Worm (Caenorhabditis elegans): Measurements from ENCODE around the gene rps-13.

The rps-13 gene

DNA sequence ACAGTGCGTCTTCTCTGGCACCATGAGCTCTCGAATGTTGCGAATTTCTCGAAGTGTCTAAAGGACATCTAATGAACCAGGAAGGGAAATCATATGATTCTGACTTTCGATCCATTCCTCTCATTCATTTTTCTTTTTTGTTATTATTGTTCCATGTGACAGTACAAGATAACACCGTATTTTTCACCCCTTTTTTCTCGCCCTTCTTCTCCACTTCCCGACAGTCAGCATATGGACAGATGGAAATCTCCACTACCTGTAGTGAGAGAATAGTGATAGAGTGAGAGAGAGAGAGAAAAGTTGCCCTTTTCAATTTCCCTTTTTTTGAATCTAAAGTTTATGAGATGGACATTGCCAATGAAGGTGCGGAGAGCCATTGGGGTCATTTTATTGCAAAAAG, 14.0 kb downstream of the rps-13 start:
- TF ChIP-seq nfyb-1 (GFP tag; IDR thresholded peaks at IDR 0.05), result 0 out of 2 replicates have a peak, but pooled peaks have one; percentile 31
- TF ChIP-seq K11D2.4 (GFP tag; IDR thresholded peaks at IDR 0.05), result peak; percentile 21; the same call in 1 of the 2 replicates
- no peak for TF ChIP-seq mel-28 (tag; optimal IDR thresholded peaks at IDR 0.05; ENCODE audit: borderline replicate concordance)
- no peak for TF ChIP-seq B0336.3 (GFP tag; IDR thresholded peaks at IDR 0.05)
- TF ChIP-seq dpl-1 (GFP tag; optimal IDR thresholded peaks at IDR 0.05), result no peak
- no peak for TF ChIP-seq efl-1 (GFP tag; optimal IDR thresholded peaks at IDR 0.05)
- TF ChIP-seq ccch-3 (GFP tag; optimal IDR thresholded peaks at IDR 0.05), result no peak
- no peak for TF ChIP-seq lir-1 (GFP tag; conservative IDR thresholded peaks at IDR 0.05)
- no peak for TF ChIP-seq attf-6 (GFP tag; IDR thresholded peaks at IDR 0.05)
- peak; percentile 5 for TF ChIP-seq atf-7 (tag; optimal IDR thresholded peaks at IDR 0.05)
- no peak for TF ChIP-seq cebp-1 (GFP tag; IDR thresholded peaks at IDR 0.05)
- TF ChIP-seq cebp-1 (tag; optimal IDR thresholded peaks at IDR 0.05), result peak; percentile 3
- TF ChIP-seq ztf-26 (tag; optimal IDR thresholded peaks at IDR 0.05), result peak; percentile 15
- peak; percentile 3 for TF ChIP-seq ceh-79 (tag; optimal IDR thresholded peaks at IDR 0.05)
- TF ChIP-seq attf-3 (GFP tag; conservative IDR thresholded peaks at IDR 0.05), result no peak
- peak; percentile 20 for TF ChIP-seq nhr-80 (tag; optimal IDR thresholded peaks at IDR 0.05)
- peak; percentile 0 for TF ChIP-seq somi-1 (GFP tag; optimal IDR thresholded peaks at IDR 0.05)
- no peak for TF ChIP-seq F10E7.11 (tag; optimal IDR thresholded peaks at IDR 0.05)
- no peak for TF ChIP-seq hsf-1 (GFP tag; IDR thresholded peaks at IDR 0.05)
- no peak for TF ChIP-seq Y56A3A.18 (GFP tag; IDR thresholded peaks at IDR 0.05)
- TF ChIP-seq egl-18 (GFP tag; IDR thresholded peaks at IDR 0.05), result no peak

DNA sequence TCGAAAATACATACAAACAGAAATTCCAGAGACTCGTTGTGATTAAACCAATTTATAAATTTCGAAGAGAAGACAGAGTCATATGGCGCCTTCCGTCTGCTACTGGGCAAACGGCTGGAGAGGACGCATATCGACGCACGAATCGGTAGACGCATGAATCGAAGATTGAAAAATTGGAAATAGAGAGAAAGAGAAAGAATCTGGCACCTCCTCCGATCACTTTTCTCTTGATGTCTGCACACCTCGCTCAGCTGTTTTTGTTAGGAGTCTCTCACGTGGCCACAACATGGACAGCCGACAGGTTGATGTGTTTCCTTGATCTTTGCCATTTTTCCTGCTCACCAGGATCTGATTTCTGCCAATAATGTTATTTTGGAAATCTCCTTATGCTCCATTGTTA, 14.7 kb downstream of the rps-13 start:
- 0 out of 2 replicates have a peak, but pooled peaks have one; percentile 29 for TF ChIP-seq Y53G8AR.9 (GFP tag; conservative IDR thresholded peaks at IDR 0.05)
- TF ChIP-seq lsy-27 (tag; optimal IDR thresholded peaks at IDR 0.05; ENCODE audit: borderline replicate concordance, insufficient read depth), result no peak
- peak; percentile 23; the same call in 1 of the 2 replicates for TF ChIP-seq zfh-2 (GFP tag; conservative IDR thresholded peaks at IDR 0.05)
- TF ChIP-seq hlh-26 (GFP tag; conservative IDR thresholded peaks at IDR 0.05), result no peak
- TF ChIP-seq ztf-22 (GFP tag; optimal IDR thresholded peaks at IDR 0.05), result no peak
- TF ChIP-seq lin-26 (GFP tag; IDR thresholded peaks at IDR 0.05), result peak; percentile 46; the same call in 1 of the 2 replicates
- TF ChIP-seq egl-44 (GFP tag; IDR thresholded peaks at IDR 0.05), result no peak
- TF ChIP-seq F37B4.10 (GFP tag; IDR thresholded peaks at IDR 0.05), result no peak
- TF ChIP-seq unc-130 (GFP tag; optimal IDR thresholded peaks at IDR 0.05), result no peak
- TF ChIP-seq lin-54 (GFP tag; optimal IDR thresholded peaks at IDR 0.05), result no peak
- TF ChIP-seq atf-7 (tag; optimal IDR thresholded peaks at IDR 0.05), result no peak
- no peak for TF ChIP-seq hrde-1 (tag; optimal IDR thresholded peaks at IDR 0.05; ENCODE audit: borderline replicate concordance)

DNA sequence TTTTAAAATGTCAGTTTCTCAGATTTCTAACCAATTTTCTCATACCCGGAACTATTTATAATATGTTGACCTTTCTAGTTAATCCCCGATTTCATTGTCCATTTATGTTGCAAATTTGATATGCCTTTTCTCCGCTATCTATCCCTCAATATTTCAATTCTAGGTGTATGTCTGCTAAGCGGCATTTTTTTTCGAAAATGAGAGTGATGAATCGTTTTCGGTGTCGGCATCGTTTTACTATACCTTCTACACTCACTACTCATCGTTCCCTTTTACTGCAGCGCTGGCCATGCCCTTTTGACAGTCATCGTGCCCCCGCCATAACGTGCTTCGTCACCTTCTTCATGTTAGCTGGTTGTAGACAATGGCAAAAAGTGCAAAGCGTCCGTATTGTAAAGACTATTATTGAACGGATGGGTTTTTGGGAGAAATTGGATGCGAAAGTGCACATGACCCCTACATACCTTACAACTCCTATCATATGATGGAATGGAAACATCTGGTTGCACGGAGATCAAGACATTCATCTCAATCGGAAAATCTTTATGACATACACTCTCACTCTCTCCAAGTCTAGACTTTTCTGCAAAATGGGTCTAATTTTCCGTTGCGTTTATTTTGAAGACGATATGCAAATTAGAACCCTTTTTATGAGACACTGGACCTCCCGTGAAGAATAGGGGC, 15.5 kb downstream of the rps-13 start:
- TF ChIP-seq bed-2 (GFP tag; IDR thresholded peaks at IDR 0.05) (no peak), madf-10 (tag; optimal IDR thresholded peaks at IDR 0.05) (no peak), snpc-1.3 (tag; optimal IDR thresholded peaks at IDR 0.05; ENCODE audit: insufficient read depth) (no peak), snpc-1.1 (tag; optimal IDR thresholded peaks at IDR 0.05; ENCODE audit: insufficient read depth) (no peak), ceh-91 (GFP tag; IDR thresholded peaks at IDR 0.05) (no peak), B0261.1 (tag; optimal IDR thresholded peaks at IDR 0.05) (no peak), nfya-2 (GFP tag; IDR thresholded peaks at IDR 0.05) (no peak), zim-3 (tag; optimal IDR thresholded peaks at IDR 0.05) (no peak), F52B5.7 (tag; optimal IDR thresholded peaks at IDR 0.05) (no peak), ztf-18 (tag; optimal IDR thresholded peaks at IDR 0.05) (no peak), somi-1 (GFP tag; optimal IDR thresholded peaks at IDR 0.05) (no peak), rcor-1 (GFP tag; IDR thresholded peaks at IDR 0.05) (no peak), let-607 (tag; optimal IDR thresholded peaks at IDR 0.05) (no peak), pha-4 (tag; optimal IDR thresholded peaks at IDR 0.05) (no peak), Y53G8AR.9 (GFP tag; conservative IDR thresholded peaks at IDR 0.05) (no peak)

Measured in whole organism, young adult.